Worm (Caenorhabditis elegans) whole organism, L3 larva: ENCODE measurements around the gene btbd-10.

Experiments used
- ZK546.5 ChIP-seq: sonication (generic microtip); optimal IDR thresholded peaks from 2 replicates; lab custom pipeline; 2017; ENCODE audit warnings: missing biosample characterization, missing genetic modification characterization
- daf-12 ChIP-seq: fragments of 150-350 bp; optimal IDR thresholded peaks from 2 replicates; lab custom pipeline; 2014; ENCODE audit warnings: missing biosample characterization, missing genetic modification reagents, missing genetic modification characterization
- nhr-11 ChIP-seq: fragments of 150-350 bp; optimal IDR thresholded peaks from 2 replicates; lab custom pipeline; 2014; ENCODE audit warnings: missing biosample characterization, missing genetic modification characterization
- nhr-12 ChIP-seq: fragments of 150-350 bp; optimal IDR thresholded peaks from 2 replicates; lab custom pipeline; 2014; ENCODE audit warnings: missing biosample characterization, missing genetic modification characterization
- nhr-25 ChIP-seq: sonication (generic microtip); optimal IDR thresholded peaks from 2 replicates; lab custom pipeline; 2017; ENCODE audit warnings: missing biosample characterization, missing genetic modification characterization
- nhr-76 ChIP-seq: fragments of 150-350 bp; sonication (generic microtip); optimal IDR thresholded peaks from 5 replicates; lab custom pipeline; 2014; ENCODE audit warnings: missing biosample characterization, missing genetic modification characterization
- pha-4 ChIP-seq: fragments of 150-350 bp; optimal IDR thresholded peaks from 2 replicates; lab custom pipeline; 2014; ENCODE audit warnings: missing biosample characterization, missing genetic modification reagents, missing genetic modification characterization
- snpc-4 ChIP-seq: fragments of 150-350 bp; optimal IDR thresholded peaks from 2 replicates; lab custom pipeline; 2014; ENCODE audit warnings: missing biosample characterization, missing genetic modification characterization

DNA sequence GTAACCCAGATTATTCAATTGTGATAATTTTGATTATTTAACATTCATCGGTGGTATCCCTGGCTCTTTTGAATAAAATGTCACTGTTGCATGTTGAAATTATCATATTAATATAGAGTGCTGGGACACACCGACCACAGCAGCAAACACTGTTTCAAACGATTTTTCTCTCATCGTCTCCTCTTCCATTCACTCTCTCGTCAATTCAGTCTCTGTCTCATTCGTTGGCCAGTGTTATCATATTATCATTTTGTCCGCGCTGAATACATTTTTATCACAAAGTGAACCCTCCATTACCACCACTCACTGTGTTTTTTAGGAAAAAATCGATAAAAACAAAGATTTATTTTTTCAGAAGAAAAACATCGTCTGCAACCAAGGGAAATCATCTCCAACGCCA is 47.7 kb upstream of the btbd-10 start:
- TF ChIP-seq nhr-76 (tag; lab: Kevin White, UChicago) (no peak), nhr-25 (tag; lab: Kevin White, UChicago) (peak; percentile 23), snpc-4 (tag; lab: Kevin White, UChicago) (no peak), nhr-12 (tag; lab: Kevin White, UChicago) (no peak), nhr-11 (tag; lab: Kevin White, UChicago) (no peak), ZK546.5 (tag; lab: Kevin White, UChicago) (no peak), daf-12 (tag; lab: Kevin White, UChicago) (no peak), pha-4 (peak; percentile 4)
